Worm (Caenorhabditis elegans): ENCODE measurements around the gene F42A10.7.
A peak's percentile ranks its signal among the peaks of the same experiment; 100 is the strongest.

Gene F42A10.7

DNA sequence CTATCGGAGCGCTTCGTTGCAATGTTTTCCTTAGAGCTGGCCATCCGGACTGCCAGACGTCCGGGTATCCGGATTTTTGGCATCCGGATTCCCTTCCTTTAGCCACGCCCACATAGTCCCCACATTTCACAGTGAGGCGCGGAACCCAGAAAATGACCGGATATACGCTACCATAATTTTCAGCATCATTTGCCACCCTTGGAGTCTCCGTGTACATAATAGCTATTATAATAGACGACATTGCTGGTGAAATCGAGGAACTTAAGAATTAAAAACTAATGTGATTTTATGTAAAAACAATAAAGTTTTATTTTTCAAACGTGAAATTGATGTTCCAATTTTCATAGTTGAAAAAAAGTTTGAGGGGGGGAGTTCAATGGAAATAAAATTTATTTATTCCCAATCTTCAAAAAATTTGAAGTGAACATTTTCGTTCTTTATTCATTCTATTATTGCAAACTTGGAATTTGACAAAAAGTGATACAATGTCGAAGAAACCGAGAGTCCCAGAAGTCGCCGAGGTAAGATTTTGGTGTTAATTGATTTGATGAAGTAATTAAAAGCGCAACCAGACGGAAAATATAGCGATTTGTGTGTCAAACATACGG lies 31.8 kb upstream of the F42A10.7 start (continued):
- 0 out of 2 replicates have a peak, but pooled peaks have one; percentile 40 for TF ChIP-seq rcor-1 (GFP tag; IDR thresholded peaks at IDR 0.05)
- no peak for TF ChIP-seq tbx-9 (tag; optimal IDR thresholded peaks at IDR 0.05; ENCODE audit: borderline replicate concordance)
- no peak for TF ChIP-seq Y56A3A.18 (GFP tag; IDR thresholded peaks at IDR 0.05)
- TF ChIP-seq ztf-3 (GFP tag; optimal IDR thresholded peaks at IDR 0.05) = no peak
- no peak for TF ChIP-seq ztf-22 (GFP tag; optimal IDR thresholded peaks at IDR 0.05)
- no peak for TF ChIP-seq dpff-1 (tag; optimal IDR thresholded peaks at IDR 0.05)
- TF ChIP-seq mel-28 (tag; optimal IDR thresholded peaks at IDR 0.05; ENCODE audit: borderline replicate concordance) = no peak
- TF ChIP-seq lin-35 (GFP tag; optimal IDR thresholded peaks at IDR 0.05) = no peak
- no peak for TF ChIP-seq sptf-2 (GFP tag; optimal IDR thresholded peaks at IDR 0.05)
- TF ChIP-seq ceh-27 (GFP tag; optimal IDR thresholded peaks at IDR 0.05) = no peak
- peak; percentile 63 for TF ChIP-seq B0336.3 (GFP tag; IDR thresholded peaks at IDR 0.05)
- no peak for TF ChIP-seq ceh-58 (GFP tag; IDR thresholded peaks at IDR 0.05)
- TF ChIP-seq let-526 (GFP tag; IDR thresholded peaks at IDR 0.05) = no peak
- TF ChIP-seq madf-10 (tag; optimal IDR thresholded peaks at IDR 0.05) = no peak
- TF ChIP-seq F57A8.1 (GFP tag; optimal IDR thresholded peaks at IDR 0.05) = no peak
- TF ChIP-seq B0261.1 (tag; optimal IDR thresholded peaks at IDR 0.05) = peak; percentile 4
- TF ChIP-seq hrde-1 (tag; optimal IDR thresholded peaks at IDR 0.05; ENCODE audit: borderline replicate concordance) = peak; percentile 85

DNA sequence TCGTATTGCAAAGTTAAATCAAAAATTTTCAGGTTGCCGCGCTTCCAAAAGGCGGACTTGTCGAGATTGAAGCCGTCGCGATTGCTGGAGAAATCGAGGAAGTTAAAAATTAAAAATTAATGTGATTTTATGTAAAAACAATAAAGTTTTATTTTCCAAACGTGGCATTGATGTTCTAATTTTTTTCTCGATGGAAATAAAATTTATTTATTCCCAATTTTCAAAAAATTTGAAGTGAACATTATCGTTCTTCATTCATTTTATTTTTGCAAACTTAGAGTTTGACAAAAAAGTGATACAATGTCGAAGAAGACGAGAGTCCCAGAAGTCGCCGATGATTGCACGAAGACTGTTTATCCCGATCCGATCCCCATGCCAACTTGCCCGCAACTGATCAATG lies 30.5 kb upstream of the F42A10.7 start, which contains the start of gene C23G10.1:
TSS of gene C23G10.1 (plus strand) at position 301 of the 400 bp plus-strand sequence.
- TF ChIP-seq nhr-90 (tag; optimal IDR thresholded peaks at IDR 0.05) (no peak), F49E8.2 (tag; optimal IDR thresholded peaks at IDR 0.05; ENCODE audit: insufficient read depth) (peak; percentile 32)

DNA sequence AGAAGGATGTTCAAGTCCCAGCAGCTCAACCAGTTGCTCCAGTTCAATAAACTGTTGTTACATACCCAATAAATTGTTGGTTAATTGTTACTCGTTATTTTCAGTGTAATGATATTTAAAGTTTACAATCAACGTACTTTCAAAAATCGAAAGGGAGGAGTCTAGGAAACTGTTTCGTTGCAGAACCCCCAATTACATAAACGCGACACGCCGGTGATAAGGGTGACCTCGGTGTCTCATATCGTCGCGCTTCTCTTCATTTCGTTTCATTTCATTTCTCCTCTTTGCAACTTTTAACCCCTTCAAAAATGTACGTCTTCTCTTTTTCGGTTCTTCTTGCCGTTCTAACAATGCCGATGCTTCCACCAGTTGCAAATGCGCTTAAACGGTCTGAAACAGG lies 29.4 kb upstream of the F42A10.7 start, which contains the start of gene C23G10.2:
TSS of gene C23G10.2 (plus strand) at position 184 of the 400 bp plus-strand sequence.
- TF ChIP-seq ztf-22 (GFP tag; optimal IDR thresholded peaks at IDR 0.05) = no peak
- no peak for TF ChIP-seq nfya-2 (GFP tag; IDR thresholded peaks at IDR 0.05)
- TF ChIP-seq snpc-1.3 (tag; optimal IDR thresholded peaks at IDR 0.05; ENCODE audit: insufficient read depth) = peak; percentile 42
- TF ChIP-seq Y95B8A.8 (GFP tag; IDR thresholded peaks at IDR 0.05) = 0 out of 2 replicates have a peak, but pooled peaks have one; percentile 31
- TF ChIP-seq madf-8 (GFP tag; conservative IDR thresholded peaks at IDR 0.05) = no peak
- TF ChIP-seq ama-1 (optimal IDR thresholded peaks at IDR 0.05) = no peak
- TF ChIP-seq ama-1 (GFP tag; optimal IDR thresholded peaks at IDR 0.05) = peak in 1 of 2 experiments; percentile 75
- TF ChIP-seq F37B4.10 (GFP tag; IDR thresholded peaks at IDR 0.05) = no peak
- TF ChIP-seq dox-1 (GFP tag; IDR thresholded peaks at IDR 0.05) = peak; percentile 31; the same call in 1 of the 2 replicates
- no peak for TF ChIP-seq gei-17 (GFP tag; optimal IDR thresholded peaks at IDR 0.05)
- TF ChIP-seq egl-44 (GFP tag; IDR thresholded peaks at IDR 0.05) = no peak
- no peak for TF ChIP-seq C06A6.2 (GFP tag; conservative IDR thresholded peaks at IDR 0.05)
- no peak for TF ChIP-seq F52B5.7 (tag; optimal IDR thresholded peaks at IDR 0.05)
- TF ChIP-seq K11D2.4 (GFP tag; IDR thresholded peaks at IDR 0.05) = no peak
- no peak for TF ChIP-seq sdz-38 (tag; optimal IDR thresholded peaks at IDR 0.05)
- no peak for TF ChIP-seq F22D6.2 (tag; optimal IDR thresholded peaks at IDR 0.05)
- TF ChIP-seq nhr-90 (tag; optimal IDR thresholded peaks at IDR 0.05) = no peak
- no peak for TF ChIP-seq hlh-12 (tag; optimal IDR thresholded peaks at IDR 0.05)
- TF ChIP-seq ztf-3 (GFP tag; optimal IDR thresholded peaks at IDR 0.05) = no peak
- no peak for TF ChIP-seq aptf-2 (GFP tag; conservative IDR thresholded peaks at IDR 0.05)
- no peak for TF ChIP-seq snpc-4 (GFP tag; optimal IDR thresholded peaks at IDR 0.05)
- TF ChIP-seq snpc-4 (tag; optimal IDR thresholded peaks at IDR 0.05) = peak in 2 of 4 experiments; percentile 24
- no peak for TF ChIP-seq nhr-179 (tag; optimal IDR thresholded peaks at IDR 0.05)
- TF ChIP-seq bed-1 (GFP tag; IDR thresholded peaks at IDR 0.05) = no peak
- TF ChIP-seq lsl-1 (GFP tag; optimal IDR thresholded peaks at IDR 0.05) = peak; percentile 1
- TF ChIP-seq mes-4 (tag; optimal IDR thresholded peaks at IDR 0.05) = no peak
- TF ChIP-seq egrh-3 (GFP tag; IDR thresholded peaks at IDR 0.05) = no peak
- no peak for TF ChIP-seq Y53F4B.3 (GFP tag; IDR thresholded peaks at IDR 0.05)
- no peak for TF ChIP-seq tbx-9 (tag; optimal IDR thresholded peaks at IDR 0.05; ENCODE audit: borderline replicate concordance)
- no peak for TF ChIP-seq Y67H2A.10 (GFP tag; conservative IDR thresholded peaks at IDR 0.05)
- TF ChIP-seq lin-40 (tag; optimal IDR thresholded peaks at IDR 0.05) = no peak

Measured in whole organism, young adult.